Worm (Caenorhabditis elegans) whole organism, L4 larva: ENCODE data around the gene parn-1.

ENCODE experiments used
- F26F4.8 ChIP-seq: fragments of 200-800 bp; sonication (Bioruptor generic); conservative IDR thresholded peaks from 2 replicates; pipeline ENCODE4 v1.3.6; 2022; ENCODE audit warnings: missing genetic modification characterization, missing compliant biosample characterization
- ama-1 ChIP-seq: fragments of 150-350 bp; optimal IDR thresholded peaks from 2 replicates; lab custom pipeline; 2014; ENCODE audit warnings: inconsistent platforms, mixed read lengths
- fos-1 ChIP-seq: fragments of 150-350 bp; optimal IDR thresholded peaks from 2 replicates; lab custom pipeline; 2014; ENCODE audit warnings: missing biosample characterization, missing genetic modification characterization
- nhr-11 ChIP-seq: fragments of 150-350 bp; optimal IDR thresholded peaks from 2 replicates; lab custom pipeline; 2014; ENCODE audit warnings: missing biosample characterization, missing genetic modification characterization
- nhr-28 ChIP-seq: fragments of 150-350 bp; optimal IDR thresholded peaks from 2 replicates; lab custom pipeline; 2014; ENCODE audit warnings: missing biosample characterization, missing genetic modification characterization
- nhr-76 ChIP-seq: fragments of 150-350 bp; optimal IDR thresholded peaks from 2 replicates; lab custom pipeline; 2014; ENCODE audit warnings: missing biosample characterization, missing genetic modification characterization
- saeg-2 ChIP-seq: fragments of 200-800 bp; sonication (Bioruptor generic); IDR thresholded peaks from 2 replicates; pipeline ENCODE4 v1.3.6; 2022; ENCODE audit warnings: missing genetic modification reagents, missing genetic modification characterization, missing compliant biosample characterization
- ztf-7 ChIP-seq: fragments of 150-350 bp; optimal IDR thresholded peaks from 2 replicates; lab custom pipeline; 2014; ENCODE audit warnings: missing biosample characterization, missing genetic modification characterization

DNA sequence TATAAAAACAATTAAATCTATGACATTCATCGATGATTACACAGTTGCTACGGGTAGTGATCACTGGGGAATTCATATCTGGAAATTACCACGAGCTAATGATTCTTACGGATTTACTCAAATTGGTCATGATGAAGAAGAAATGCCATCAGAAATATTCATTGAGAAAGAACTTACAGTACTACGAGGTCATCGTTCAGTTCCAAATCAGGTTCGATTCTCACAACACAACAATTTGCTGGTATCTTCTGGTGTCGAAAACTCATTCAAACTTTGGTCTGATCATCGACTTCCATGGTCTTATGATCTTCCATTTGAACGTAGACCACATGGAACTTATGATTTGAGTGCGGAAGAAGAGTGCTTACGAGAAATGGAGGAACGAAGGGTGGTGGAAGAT is 11.5 kb upstream of the parn-1 start:
- no peak for TF ChIP-seq F26F4.8 (GFP tag; lab: Robert Waterston, UW)
- TF ChIP-seq fos-1 (tag; lab: Kevin White, UChicago), result no peak
- TF ChIP-seq ama-1 (lab: Kevin White, UChicago), result no peak
- no peak for TF ChIP-seq ztf-7 (tag; lab: Kevin White, UChicago)
- no peak for TF ChIP-seq nhr-76 (tag; lab: Kevin White, UChicago)
- no peak for TF ChIP-seq nhr-11
- TF ChIP-seq nhr-28, result no peak
- TF ChIP-seq saeg-2 (GFP tag; lab: Robert Waterston, UW), result no peak
